Fruit fly (Drosophila melanogaster): ENCODE results near the gene Ugt37A1.

DNA sequence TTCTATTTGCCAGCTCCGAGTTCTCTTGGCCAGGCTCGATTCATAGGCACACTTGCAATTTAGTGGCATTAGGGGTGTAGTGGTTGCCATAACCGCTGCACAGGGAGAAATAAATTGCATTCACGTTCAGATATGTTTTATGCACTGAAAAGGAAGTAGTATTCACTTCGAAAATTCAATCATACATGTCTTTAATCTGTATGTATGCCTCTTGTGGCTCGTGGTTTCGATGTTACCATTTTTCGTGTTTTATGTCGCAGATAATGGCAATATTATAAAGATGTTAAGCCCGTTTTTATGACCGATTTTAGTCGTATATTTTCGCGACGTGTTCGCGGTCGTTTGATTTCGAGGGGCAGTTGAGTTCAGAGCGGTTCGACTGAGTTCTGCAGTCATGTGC is 45.3 kb downstream of the Ugt37A1 start:
- TF ChIP-seq psq (optimal IDR thresholded peaks at IDR 0.05): no peak
- TF ChIP-seq pan (optimal IDR thresholded peaks at IDR 0.05): no peak
- no peak for TF ChIP-seq usp (GFP tag; optimal IDR thresholded peaks at IDR 0.05)
